Worm (Caenorhabditis elegans) whole organism, midembryonic: Measurements from ENCODE around the gene T26C11.4.

ENCODE experiments used
- T22C8.4 ChIP-seq: fragments of 200-800 bp; sonication (Bioruptor generic); IDR thresholded peaks from 2 replicates; pipeline ENCODE4 v1.3.6; 2022; ENCODE audit warnings: missing genetic modification characterization, missing compliant biosample characterization
- cog-1 ChIP-seq: sonication (generic microtip); optimal IDR thresholded peaks from 2 replicates; lab custom pipeline; 2016; ENCODE audit warnings: missing genetic modification characterization, missing compliant biosample characterization
- flt-1 ChIP-seq: fragments of 200-800 bp; sonication (Bioruptor generic); IDR thresholded peaks from 2 replicates; pipeline ENCODE4 v1.3.6; 2022; ENCODE audit warnings: missing genetic modification characterization, missing compliant biosample characterization
- klf-2 ChIP-seq: fragments of 200-800 bp; sonication (Bioruptor generic); conservative IDR thresholded peaks from 2 replicates; pipeline ENCODE4 v1.3.6; 2022; ENCODE audit warnings: missing genetic modification reagents, missing genetic modification characterization, missing compliant biosample characterization
- med-1 ChIP-seq: sonication (generic microtip); optimal IDR thresholded peaks from 2 replicates; lab custom pipeline; 2017; ENCODE audit warnings: missing genetic modification characterization, mild to moderate bottlenecking, missing compliant biosample characterization, antibody characterized with exemption, missing genetic modification reagents; ENCODE audit not compliant: insufficient read depth
- ref-1 ChIP-seq: fragments of 200-800 bp; sonication (Bioruptor generic); conservative IDR thresholded peaks from 2 replicates; pipeline ENCODE4 v1.3.6; 2022; ENCODE audit warnings: missing genetic modification reagents, missing genetic modification characterization, missing compliant biosample characterization
- tab-1 ChIP-seq: fragments of 200-800 bp; sonication (Bioruptor generic); IDR thresholded peaks from 2 replicates; pipeline ENCODE4 v1.3.6; 2022; ENCODE audit warnings: missing genetic modification characterization, missing compliant biosample characterization
- ztf-23 ChIP-seq: fragments of 200-800 bp; sonication (Bioruptor generic); IDR thresholded peaks from 2 replicates; pipeline ENCODE4 v1.3.6; 2022; ENCODE audit warnings: missing genetic modification reagents, missing genetic modification characterization, missing compliant biosample characterization
- ztf-29 ChIP-seq: fragments of 200-800 bp; sonication (Bioruptor generic); IDR thresholded peaks from 2 replicates; pipeline ENCODE4 v1.3.6; 2022; ENCODE audit warnings: missing genetic modification reagents, missing genetic modification characterization, missing compliant biosample characterization

Gene T26C11.4

ce11 chrX:1845493-1845892, at the start of gene T26C11.4:
TSS of gene T26C11.4 (minus strand) at chrX:1845546.
- TF ChIP-seq cog-1 (tag; lab: Kevin White, UChicago) (no peak), klf-2 (GFP tag; lab: Robert Waterston, UW) (no peak), ztf-29 (GFP tag; lab: Robert Waterston, UW) (no peak), flt-1 (no peak), ztf-23 (GFP tag; lab: Robert Waterston, UW) (no peak), T22C8.4 (GFP tag; lab: Robert Waterston, UW) (no peak), tab-1 (GFP tag; lab: Robert Waterston, UW) (no peak)

ce11 chrX:1891887-1892286, 46.5 kb upstream of the T26C11.4 start, which contains the start of gene B0294.3:
TSS of gene B0294.3 (plus strand) at chrX:1892187.
- TF ChIP-seq med-1 (GFP tag; lab: Kevin White, UChicago): no peak
- TF ChIP-seq T22C8.4 (GFP tag; lab: Robert Waterston, UW): no peak
- no peak for TF ChIP-seq ztf-29 (GFP tag; lab: Robert Waterston, UW)
- no peak for TF ChIP-seq ref-1 (GFP tag; lab: Robert Waterston, UW)
- no peak for TF ChIP-seq tab-1 (GFP tag; lab: Robert Waterston, UW)
- TF ChIP-seq ztf-23 (GFP tag; lab: Robert Waterston, UW): no peak
- no peak for TF ChIP-seq cog-1 (tag; lab: Kevin White, UChicago)
- TF ChIP-seq klf-2 (GFP tag; lab: Robert Waterston, UW): no peak
- no peak for TF ChIP-seq flt-1

ce11 chrX:1890817-1891216, 45.5 kb upstream of the T26C11.4 start:
- TF ChIP-seq klf-2 (GFP tag; lab: Robert Waterston, UW) (no peak), tab-1 (GFP tag; lab: Robert Waterston, UW) (no peak)

ce11 chrX:1888445-1889035, 43.2 kb upstream of the T26C11.4 start:
- TF ChIP-seq cog-1 (tag; lab: Kevin White, UChicago) (peak; percentile 36), klf-2 (GFP tag; lab: Robert Waterston, UW) (no peak)

ce11 chrX:1880665-1881064, 35.3 kb upstream of the T26C11.4 start:
- TF ChIP-seq klf-2 (GFP tag; lab: Robert Waterston, UW): peak; percentile 76
- peak; percentile 66 for TF ChIP-seq cog-1 (tag; lab: Kevin White, UChicago)
- peak; percentile 85 for TF ChIP-seq ztf-29 (GFP tag; lab: Robert Waterston, UW)
- peak; percentile 86 for TF ChIP-seq ref-1 (GFP tag; lab: Robert Waterston, UW)
- TF ChIP-seq med-1 (GFP tag; lab: Kevin White, UChicago): peak; percentile 59
- TF ChIP-seq tab-1 (GFP tag; lab: Robert Waterston, UW): peak; percentile 94
- peak; percentile 94 for TF ChIP-seq flt-1
- TF ChIP-seq ztf-23 (GFP tag; lab: Robert Waterston, UW): peak; percentile 88
- peak; percentile 78 for TF ChIP-seq T22C8.4 (GFP tag; lab: Robert Waterston, UW)

- TF ChIP-seq tab-1 (GFP tag; lab: Robert Waterston, UW) (no peak), ztf-29 (GFP tag; lab: Robert Waterston, UW) (no peak), ztf-23 (GFP tag; lab: Robert Waterston, UW) (no peak), cog-1 (tag; lab: Kevin White, UChicago) (no peak), T22C8.4 (GFP tag; lab: Robert Waterston, UW) (no peak), med-1 (GFP tag; lab: Kevin White, UChicago) (no peak), flt-1 (no peak), klf-2 (GFP tag; lab: Robert Waterston, UW) (no peak), ref-1 (GFP tag; lab: Robert Waterston, UW) (no peak)
These were observed 25.6 kb upstream of the T26C11.4 start for ce11 chrX:1870991-1871390.

ce11 chrX:1864946-1865345, 19.6 kb upstream of the T26C11.4 start, which contains the start of gene tbx-41:
TSS of gene tbx-41 (plus strand) at chrX:1865246.
- TF ChIP-seq cog-1 (tag; lab: Kevin White, UChicago) (no peak), med-1 (GFP tag; lab: Kevin White, UChicago) (no peak), tab-1 (GFP tag; lab: Robert Waterston, UW) (no peak), flt-1 (no peak), ztf-23 (GFP tag; lab: Robert Waterston, UW) (no peak), ref-1 (GFP tag; lab: Robert Waterston, UW) (no peak)

- TF ChIP-seq ref-1 (GFP tag; lab: Robert Waterston, UW) (no peak), tab-1 (GFP tag; lab: Robert Waterston, UW) (no peak), ztf-29 (GFP tag; lab: Robert Waterston, UW) (no peak), cog-1 (tag; lab: Kevin White, UChicago) (no peak), ztf-23 (GFP tag; lab: Robert Waterston, UW) (no peak), T22C8.4 (GFP tag; lab: Robert Waterston, UW) (no peak), med-1 (GFP tag; lab: Kevin White, UChicago) (no peak), flt-1 (no peak), klf-2 (GFP tag; lab: Robert Waterston, UW) (no peak)
These were observed 15.1 kb upstream of the T26C11.4 start, which contains the start of gene T26C11.8 for ce11 chrX:1860422-1860821. TSS of gene T26C11.8 (plus strand) at chrX:1860722.

- TF ChIP-seq ref-1 (GFP tag; lab: Robert Waterston, UW): peak; percentile 78
- peak; percentile 79; the same call in 1 of the 2 replicates for TF ChIP-seq klf-2 (GFP tag; lab: Robert Waterston, UW)
- TF ChIP-seq tab-1 (GFP tag; lab: Robert Waterston, UW): peak; percentile 92
- peak; percentile 69 for TF ChIP-seq med-1 (GFP tag; lab: Kevin White, UChicago)
- peak; percentile 90 for TF ChIP-seq ztf-23 (GFP tag; lab: Robert Waterston, UW)
- TF ChIP-seq flt-1: peak; percentile 94
- peak; percentile 61 for TF ChIP-seq cog-1 (tag; lab: Kevin White, UChicago)
- TF ChIP-seq ztf-29 (GFP tag; lab: Robert Waterston, UW): peak; percentile 88
- TF ChIP-seq T22C8.4 (GFP tag; lab: Robert Waterston, UW): peak; percentile 76
These were observed 13.3 kb upstream of the T26C11.4 start for ce11 chrX:1858616-1859015.
